Worm (Caenorhabditis elegans): ENCODE measurements around the gene rfc-1.

DNA sequence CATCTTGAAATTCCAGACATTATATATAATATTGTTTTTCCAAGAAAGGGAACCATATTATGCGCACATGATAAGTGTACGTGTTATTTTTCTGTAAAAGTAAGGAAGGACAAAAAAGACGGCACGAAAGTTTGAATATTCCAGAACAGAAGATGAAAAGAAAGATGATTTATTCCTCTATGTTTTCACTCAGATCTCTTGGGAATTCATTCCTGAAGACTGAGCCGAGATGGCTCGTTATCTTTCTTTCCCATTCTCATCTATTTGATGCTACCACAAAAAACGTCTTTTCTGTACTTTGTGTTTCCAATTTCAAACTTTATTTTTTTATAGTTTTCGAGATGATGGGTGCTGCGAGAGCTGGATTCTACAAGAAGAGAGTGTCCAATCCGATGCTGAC is 42.0 kb downstream of the rfc-1 start:
- TF ChIP-seq unc-39 (tag; optimal IDR thresholded peaks at IDR 0.05) (no peak), ztf-11 (tag; optimal IDR thresholded peaks at IDR 0.05) (no peak), lin-39 (tag; optimal IDR thresholded peaks at IDR 0.05) (no peak), nhr-77 (tag; optimal IDR thresholded peaks at IDR 0.05) (no peak), elt-1 (tag; optimal IDR thresholded peaks at IDR 0.05) (no peak), nhr-21 (tag; optimal IDR thresholded peaks at IDR 0.05) (no peak), peb-1 (tag; optimal IDR thresholded peaks at IDR 0.05) (no peak), ceh-82 (tag; optimal IDR thresholded peaks at IDR 0.05) (no peak), lsy-2 (tag; optimal IDR thresholded peaks at IDR 0.05) (peak in 1 of 2 experiments; percentile 11)

Data from whole organism, L2 larva.